Fruit fly (Drosophila melanogaster) whole organism, wandering third instar larva: ENCODE measurements around the gene CG33127.

Experiments
- Abd-B ChIP-seq: fragments of >200 bp; optimal IDR thresholded peaks from 2 replicates; lab custom pipeline; 2017; ENCODE audit warnings: missing biosample characterization, missing genetic modification characterization
- CG32264 ChIP-seq: fragments of 200-800 bp; sonication (Bioruptor generic); optimal IDR thresholded peaks from 2 replicates; lab custom pipeline; 2016; ENCODE audit warnings: missing biosample characterization, missing genetic modification characterization
- CrebA ChIP-seq: fragments of 200-800 bp; sonication (Bioruptor generic); optimal IDR thresholded peaks from 2 replicates; lab custom pipeline; 2016; ENCODE audit warnings: missing biosample characterization, mild to moderate bottlenecking, missing genetic modification characterization, borderline replicate concordance
- Dfd ChIP-seq: fragments of >200 bp; optimal IDR thresholded peaks from 2 replicates; lab custom pipeline; 2017; ENCODE audit warnings: missing biosample characterization, missing genetic modification characterization
- Dif ChIP-seq: fragments of 200-275, 200-300 bp; sonication (Bioruptor generic); optimal IDR thresholded peaks from 2 replicates; lab custom pipeline; 2018; ENCODE audit warnings: missing biosample characterization, missing genetic modification characterization; ENCODE audit not compliant: partially characterized antibody
- Hnf4 ChIP-seq: fragments of 200-800 bp; sonication (Bioruptor generic); optimal IDR thresholded peaks from 2 replicates; lab custom pipeline; 2016; ENCODE audit warnings: missing biosample characterization, mild to moderate bottlenecking, missing genetic modification characterization
- Hr78 ChIP-seq: fragments of >200 bp; optimal IDR thresholded peaks from 2 replicates; lab custom pipeline; 2017; ENCODE audit warnings: missing biosample characterization, missing genetic modification characterization
- Hr83 ChIP-seq: fragments of 200-300 bp; sonication (Bioruptor generic); optimal IDR thresholded peaks from 2 replicates; lab custom pipeline; 2016; ENCODE audit warnings: missing biosample characterization, mild to moderate bottlenecking, missing genetic modification characterization, moderate library complexity; ENCODE audit not compliant: poor library complexity, severe bottlenecking
- Jra ChIP-seq: sonication (Bioruptor generic); optimal IDR thresholded peaks from 2 replicates; lab custom pipeline; 2016; ENCODE audit warnings: missing biosample characterization, missing genetic modification characterization
- Myc ChIP-seq: fragments of >200 bp; optimal IDR thresholded peaks from 2 replicates; lab custom pipeline; 2017
- N ChIP-seq: fragments of >200 bp; optimal IDR thresholded peaks from 2 replicates; lab custom pipeline; 2018; ENCODE audit warnings: missing biosample characterization, missing external identifiers, missing genetic modification characterization
- Rel ChIP-seq, 2 experiments: fragments of 200-800 bp; sonication (Bioruptor generic) in 1 of 2; optimal IDR thresholded peaks; 2 replicates in 1 of 2; 3 replicates in 1 of 2; lab custom pipeline; 2016 to 2019; ENCODE audit warnings: mild to moderate bottlenecking in 2 of 2, missing biosample characterization in 2 of 2, missing genetic modification characterization in 2 of 2, moderate library complexity in 1 of 2
- Sp1 ChIP-seq: fragments of 200-800 bp; sonication (Bioruptor generic); optimal IDR thresholded peaks from 3 replicates; lab custom pipeline; 2019; ENCODE audit warnings: missing biosample characterization, mild to moderate bottlenecking, missing genetic modification characterization, moderate library complexity
- Vsx2 ChIP-seq: fragments of 200-300, 225-300 bp; sonication (Bioruptor generic); optimal IDR thresholded peaks from 2 replicates; lab custom pipeline; 2018; ENCODE audit warnings: missing biosample characterization, missing genetic modification characterization; ENCODE audit not compliant: partially characterized antibody
- br ChIP-seq: fragments of 200-800 bp; sonication (Bioruptor generic); optimal IDR thresholded peaks from 2 replicates; lab custom pipeline; 2016; ENCODE audit warnings: missing biosample characterization, missing genetic modification characterization
- brk ChIP-seq: fragments of 200-800 bp; sonication (Bioruptor generic); optimal IDR thresholded peaks from 2 replicates; lab custom pipeline; 2016; ENCODE audit warnings: missing biosample characterization, mild to moderate bottlenecking, missing genetic modification characterization
- dl ChIP-seq, 2 experiments: fragments of 175-275, 200-275 bp in 1 of 2; fragments of 200-275 bp in 1 of 2; sonication (Bioruptor generic); optimal IDR thresholded peaks; lab custom pipeline; 2018; ENCODE audit warnings: mild to moderate bottlenecking in 2 of 2, missing biosample characterization in 2 of 2, missing genetic modification characterization in 2 of 2, moderate library complexity in 2 of 2; ENCODE audit not compliant: partially characterized antibody in 2 of 2, insufficient read depth in 1 of 2
- dmrt93B ChIP-seq: fragments of 200-800 bp; sonication (Bioruptor generic); optimal IDR thresholded peaks from 2 replicates; lab custom pipeline; 2018; ENCODE audit warnings: missing biosample characterization, mild to moderate bottlenecking, missing genetic modification characterization
- dsf ChIP-seq: sonication (Bioruptor generic); optimal IDR thresholded peaks from 2 replicates; lab custom pipeline; 2016; ENCODE audit warnings: missing biosample characterization, missing genetic modification characterization, borderline replicate concordance
- ey ChIP-seq: fragments of 200-800 bp; sonication (Bioruptor generic); optimal IDR thresholded peaks from 2 replicates; lab custom pipeline; 2016; ENCODE audit warnings: missing biosample characterization, missing genetic modification characterization
- foxo ChIP-seq, 2 experiments: fragments of 200-800 bp; sonication (Bioruptor generic); optimal IDR thresholded peaks; 2 replicates in 1 of 2; 3 replicates in 1 of 2; lab custom pipeline; 2016 to 2017; ENCODE audit warnings: missing biosample characterization in 2 of 2, missing genetic modification characterization in 2 of 2
- fru ChIP-seq: fragments of 200-800 bp; sonication (Bioruptor generic); optimal IDR thresholded peaks from 3 replicates; lab custom pipeline; 2016; ENCODE audit warnings: missing biosample characterization, mild to moderate bottlenecking, missing genetic modification characterization
- h ChIP-seq: fragments of 200-800 bp; sonication (Bioruptor generic); optimal IDR thresholded peaks from 3 replicates; lab custom pipeline; 2016; ENCODE audit warnings: missing biosample characterization, mild to moderate bottlenecking, missing genetic modification characterization
- jim ChIP-seq: fragments of 175-275, 200-325 bp; sonication (Bioruptor generic); optimal IDR thresholded peaks from 2 replicates; lab custom pipeline; 2016; ENCODE audit warnings: missing biosample characterization, mild to moderate bottlenecking, missing genetic modification characterization
- lola ChIP-seq: fragments of >200 bp; optimal IDR thresholded peaks from 2 replicates; lab custom pipeline; 2017; ENCODE audit warnings: missing biosample characterization, missing genetic modification characterization
- pan ChIP-seq: fragments of >200 bp; optimal IDR thresholded peaks from 2 replicates; lab custom pipeline; 2017
- psq ChIP-seq: fragments of 200-800 bp; sonication (Bioruptor generic); optimal IDR thresholded peaks from 3 replicates; lab custom pipeline; 2017; ENCODE audit warnings: missing biosample characterization, mild to moderate bottlenecking, missing genetic modification characterization, moderate library complexity
- rgr ChIP-seq: fragments of 200-800 bp; sonication (Bioruptor generic); optimal IDR thresholded peaks from 3 replicates; lab custom pipeline; 2016; ENCODE audit warnings: missing biosample characterization, mild to moderate bottlenecking, missing genetic modification characterization
- sv ChIP-seq: fragments of 200-800 bp; sonication (Bioruptor generic); optimal IDR thresholded peaks from 3 replicates; lab custom pipeline; 2016; ENCODE audit warnings: missing biosample characterization, missing genetic modification characterization
- tai ChIP-seq: sonication (Bioruptor generic); optimal IDR thresholded peaks from 2 replicates; lab custom pipeline; 2016; ENCODE audit warnings: missing biosample characterization, missing genetic modification characterization
- usp ChIP-seq: fragments of >200 bp; optimal IDR thresholded peaks from 2 replicates; lab custom pipeline; 2017; ENCODE audit warnings: missing biosample characterization, missing genetic modification characterization

CG33127 gene

DNA sequence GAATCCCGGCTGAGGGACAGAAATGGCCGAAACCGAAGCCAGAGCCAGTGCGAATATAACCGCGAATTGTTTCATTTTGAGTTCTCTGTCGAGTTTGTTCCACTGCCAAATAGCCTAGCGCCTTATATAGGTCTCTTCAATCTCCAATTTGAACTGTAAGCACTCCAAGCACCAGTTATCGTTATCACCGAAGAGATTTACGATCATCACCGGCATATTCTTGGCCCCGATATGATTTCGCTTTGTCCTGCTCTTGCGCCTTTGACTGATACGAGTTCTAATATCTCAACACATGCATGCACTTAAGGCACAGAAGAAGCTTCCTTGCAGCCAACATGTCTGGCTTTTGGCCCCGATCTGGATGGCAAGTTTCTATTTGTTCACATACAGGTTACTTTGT is 2.7 kb upstream of the CG33127 start, which contains the start of gene CG11912:
CG11912 (minus strand) TSS at position 101 of the 400 bp plus-strand sequence.
- no peak for TF ChIP-seq pan (lab: Kevin White, UChicago)
- no peak for TF ChIP-seq Rel (GFP tag; optimal IDR thresholded peaks at IDR 0.05; lab: Kevin White, UChicago)
- peak; percentile 85 for TF ChIP-seq Rel (tag; optimal IDR thresholded peaks at IDR 0.05; lab: Kevin White, UChicago)

DNA sequence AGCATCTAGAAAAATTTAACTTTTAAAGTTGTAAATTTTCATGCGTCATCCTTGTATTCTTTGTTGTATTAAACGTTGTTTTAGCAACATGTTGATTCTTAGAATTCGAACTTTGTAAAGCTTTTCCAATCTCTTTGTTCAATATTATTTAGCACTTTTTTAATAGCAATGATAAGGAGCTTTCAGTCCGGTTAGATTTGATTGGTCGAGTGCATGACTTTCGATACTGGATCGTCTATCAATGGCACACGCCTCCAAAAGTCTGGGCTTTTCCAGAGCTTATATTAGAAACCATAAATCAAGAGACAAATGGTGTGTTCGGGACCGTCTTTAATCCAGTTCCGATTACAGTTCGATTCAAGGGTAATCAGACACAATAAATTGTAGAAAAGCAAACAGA is 2.2 kb upstream of the CG33127 start:
- no peak for TF ChIP-seq ey
- no peak for TF ChIP-seq Dfd (GFP tag; lab: Kevin White, UChicago)
- no peak for TF ChIP-seq jim (GFP tag; lab: Kevin White, UChicago)
- TF ChIP-seq Hr78 (GFP tag; lab: Kevin White, UChicago), result no peak
- no peak for TF ChIP-seq brk (GFP tag; lab: Kevin White, UChicago)
- no peak for TF ChIP-seq Hr83 (GFP tag; lab: Kevin White, UChicago)
- TF ChIP-seq sv (GFP tag; lab: Kevin White, UChicago), result no peak

DNA sequence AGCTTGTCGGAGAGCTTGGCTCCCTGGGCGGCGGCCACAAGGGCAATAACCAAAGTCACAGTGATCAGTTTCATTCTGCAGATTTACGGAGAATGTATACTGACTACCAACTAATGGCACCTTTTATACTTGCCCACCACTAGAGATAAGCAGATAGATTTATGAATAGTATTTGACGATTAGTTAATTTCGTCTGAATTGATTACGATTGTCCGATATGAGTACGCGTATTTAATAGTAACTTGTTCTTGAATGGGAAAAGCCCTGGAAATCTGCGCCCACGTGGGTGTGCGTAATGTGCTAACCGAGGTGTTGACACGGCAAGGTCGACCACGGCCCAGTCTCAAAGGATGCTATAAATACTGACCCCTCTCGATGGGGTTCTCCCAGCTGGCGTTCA is 753 bp upstream of the CG33127 start, which contains the start of gene CG11911:
CG11911 (minus strand) TSS at position 101 of the 400 bp plus-strand sequence.
- TF ChIP-seq pan (lab: Kevin White, UChicago) (no peak), N (GFP tag; lab: Kevin White, UChicago) (no peak), Hr83 (GFP tag; lab: Kevin White, UChicago) (no peak), fru (GFP tag; lab: Kevin White, UChicago) (no peak), rgr (GFP tag; lab: Kevin White, UChicago) (no peak), Hnf4 (GFP tag; lab: Kevin White, UChicago) (no peak), dl (GFP tag; optimal IDR thresholded peaks at IDR 0.05; lab: Kevin White, UChicago; ENCODE audit: insufficient read depth in 1 of 2, partially characterized antibody in 2 of 2) (no peak), lola (GFP tag; lab: Kevin White, UChicago) (no peak), brk (GFP tag; lab: Kevin White, UChicago) (no peak), dmrt93B (GFP tag; lab: Kevin White, UChicago) (no peak), Jra (GFP tag; lab: Kevin White, UChicago) (no peak), dsf (GFP tag; lab: Kevin White, UChicago) (no peak)

DNA sequence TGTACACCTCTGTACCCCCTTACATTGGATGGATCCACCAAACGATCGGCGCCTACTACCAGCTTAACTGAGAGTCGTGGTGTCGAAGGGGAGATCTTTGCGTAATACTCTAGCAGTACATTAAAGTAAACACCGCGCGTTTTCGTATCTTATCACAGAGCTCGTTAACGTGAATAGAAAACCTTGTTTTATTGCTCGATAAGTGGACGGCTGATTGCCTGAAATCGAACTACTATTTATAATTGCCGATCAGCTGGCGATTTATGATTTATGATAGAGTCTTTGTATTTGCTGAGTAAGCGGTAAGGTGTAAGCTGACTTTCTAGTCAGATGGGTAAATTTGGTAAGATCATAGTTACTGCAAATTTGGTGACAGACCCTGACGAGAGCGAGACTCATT is 1.0 kb downstream of the CG33127 start:
- TF ChIP-seq Myc (lab: Kevin White, UChicago) (no peak), tai (GFP tag; lab: Kevin White, UChicago) (no peak), Hr83 (GFP tag; lab: Kevin White, UChicago) (no peak), Sp1 (GFP tag; lab: Kevin White, UChicago) (no peak), Dif (GFP tag; lab: Kevin White, UChicago) (no peak), br (GFP tag; lab: Kevin White, UChicago) (no peak), sv (GFP tag; lab: Kevin White, UChicago) (no peak), Abd-B (GFP tag; lab: Kevin White, UChicago) (no peak), CG32264 (GFP tag; lab: Kevin White, UChicago) (no peak), CrebA (no peak), rgr (GFP tag; lab: Kevin White, UChicago) (no peak), dmrt93B (GFP tag; lab: Kevin White, UChicago) (no peak)
- TF ChIP-seq, all 38 proteins: peak for 0

DNA sequence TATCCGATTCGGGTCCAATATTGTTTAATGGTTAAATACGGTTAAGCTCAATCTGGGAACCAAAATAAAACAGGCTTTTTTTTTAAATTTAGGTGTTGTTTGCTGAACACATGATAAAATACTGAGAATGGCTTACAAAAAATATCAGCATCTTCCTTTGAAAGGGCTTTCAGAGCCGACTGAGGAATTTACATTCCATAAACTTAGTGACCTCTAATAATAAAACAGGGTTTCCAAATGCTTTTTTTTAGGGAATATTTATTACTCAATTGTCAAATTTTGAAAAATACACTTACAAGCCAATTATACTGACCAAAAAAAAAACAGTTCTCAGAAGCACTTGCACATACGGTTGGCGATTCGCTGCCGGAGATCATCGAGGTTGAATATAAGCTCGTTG is 7.8 kb downstream of the CG33127 start, which contains the start of gene CG43755:
CG43755 (minus strand) TSS at position 101 of the 400 bp plus-strand sequence.
- TF ChIP-seq jim (GFP tag; lab: Kevin White, UChicago) (no peak), foxo (GFP tag; optimal IDR thresholded peaks at IDR 0.05; lab: Kevin White, UChicago) (no peak), h (GFP tag; lab: Kevin White, UChicago) (no peak), ey (no peak), Dif (GFP tag; lab: Kevin White, UChicago) (no peak), Myc (lab: Kevin White, UChicago) (no peak), sv (GFP tag; lab: Kevin White, UChicago) (no peak), rgr (GFP tag; lab: Kevin White, UChicago) (no peak), psq (GFP tag; lab: Kevin White, UChicago) (no peak), Hr78 (GFP tag; lab: Kevin White, UChicago) (no peak), CG32264 (GFP tag; lab: Kevin White, UChicago) (no peak), brk (GFP tag; lab: Kevin White, UChicago) (no peak), Jra (GFP tag; lab: Kevin White, UChicago) (no peak), usp (no peak), lola (GFP tag; lab: Kevin White, UChicago) (no peak), dsf (GFP tag; lab: Kevin White, UChicago) (no peak), Vsx2 (GFP tag; lab: Kevin White, UChicago) (no peak)
